Worm (Caenorhabditis elegans) whole organism, early embryonic: ENCODE data around the gene T21E8.5.

ENCODE experiments used
- B0310.2 ChIP-seq: sonication (generic microtip); optimal IDR thresholded peaks from 2 replicates; lab custom pipeline; 2016; ENCODE audit warnings: mild to moderate bottlenecking, missing genetic modification characterization, missing compliant biosample characterization
- F13C5.2 ChIP-seq: sonication (generic microtip); optimal IDR thresholded peaks from 2 replicates; lab custom pipeline; 2017; ENCODE audit warnings: mild to moderate bottlenecking, missing genetic modification characterization, inconsistent platforms, missing compliant biosample characterization
- aly-1 ChIP-seq: sonication (generic microtip); optimal IDR thresholded peaks from 2 replicates; lab custom pipeline; 2016; ENCODE audit warnings: missing genetic modification characterization, missing compliant biosample characterization
- ama-1 ChIP-seq: fragments of 150-350 bp; optimal IDR thresholded peaks from 2 replicates; lab custom pipeline; 2014
- ceh-13 ChIP-seq: fragments of 200-800 bp; sonication (Bioruptor generic); optimal IDR thresholded peaks from 2 replicates; lab custom pipeline; 2018; ENCODE audit warnings: mild to moderate bottlenecking, missing genetic modification characterization, missing compliant biosample characterization
- ceh-36 ChIP-seq: sonication (generic microtip); optimal IDR thresholded peaks from 2 replicates; lab custom pipeline; 2016; ENCODE audit warnings: missing genetic modification characterization, inconsistent platforms, missing compliant biosample characterization
- ets-7 ChIP-seq: sonication (generic microtip); optimal IDR thresholded peaks from 2 replicates; lab custom pipeline; 2016; ENCODE audit warnings: missing genotype, missing genetic modification characterization, missing compliant biosample characterization
- flt-1 ChIP-seq: fragments of 200-800 bp; sonication (Bioruptor generic); IDR thresholded peaks from 2 replicates; pipeline ENCODE4 v1.3.6; 2022; ENCODE audit warnings: missing genetic modification characterization, missing compliant biosample characterization
- hmbx-1 ChIP-seq: sonication (generic microtip); optimal IDR thresholded peaks from 2 replicates; lab custom pipeline; 2016; ENCODE audit warnings: mild to moderate bottlenecking, missing genetic modification characterization, missing compliant biosample characterization
- hmg-4 ChIP-seq: fragments of 200-800 bp; sonication (Bioruptor generic); optimal IDR thresholded peaks from 2 replicates; lab custom pipeline; 2018; ENCODE audit warnings: mild to moderate bottlenecking, missing genetic modification characterization, missing compliant biosample characterization
- hnd-1 ChIP-seq: sonication (generic microtip); optimal IDR thresholded peaks from 2 replicates; lab custom pipeline; 2016; ENCODE audit warnings: missing genetic modification characterization, missing compliant biosample characterization
- pes-1 ChIP-seq: fragments of 200-800 bp; sonication (Bioruptor generic); IDR thresholded peaks from 2 replicates; pipeline ENCODE4 v1.3.6; 2022; ENCODE audit warnings: missing genetic modification reagents, missing genetic modification characterization, missing compliant biosample characterization
- scrt-1 ChIP-seq: fragments of 200-800 bp; sonication (Bioruptor generic); IDR thresholded peaks from 2 replicates; pipeline ENCODE4 v1.3.6; 2022; ENCODE audit warnings: missing genetic modification characterization, missing compliant biosample characterization
- sea-1 ChIP-seq: fragments of 200-800 bp; sonication (Bioruptor generic); conservative IDR thresholded peaks from 2 replicates; pipeline ENCODE4 v1.3.6; 2022; ENCODE audit warnings: missing genetic modification characterization, missing compliant biosample characterization
- tbx-11 ChIP-seq: fragments of 200-800 bp; sonication (Bioruptor generic); IDR thresholded peaks from 2 replicates; pipeline ENCODE4 v1.3.6; 2022; ENCODE audit warnings: missing genetic modification characterization, missing compliant biosample characterization
- tbx-37 ChIP-seq: fragments of 200-800 bp; sonication (Bioruptor generic); conservative IDR thresholded peaks from 2 replicates; pipeline ENCODE4 v1.3.6; 2022; ENCODE audit warnings: missing genetic modification reagents, missing genetic modification characterization, missing compliant biosample characterization
- tra-4 ChIP-seq: sonication (generic microtip); optimal IDR thresholded peaks from 2 replicates; lab custom pipeline; 2017; ENCODE audit warnings: missing genetic modification characterization, missing compliant biosample characterization

T21E8.5 gene

ce11 chrX:10891890-10892289 is 5.9 kb downstream of the T21E8.5 start, which contains the start of gene F47B10.3:
F47B10.3 (plus strand) TSS chrX:10892190.
- TF ChIP-seq hmg-4 (no peak), F13C5.2 (no peak), tbx-11 (no peak), aly-1 (tag; lab: Kevin White, UChicago) (no peak), ceh-36 (tag; lab: Kevin White, UChicago) (no peak), tbx-37 (GFP tag; lab: Robert Waterston, UW) (no peak), ama-1 (lab: Kevin White, UChicago) (no peak), scrt-1 (GFP tag; lab: Robert Waterston, UW) (no peak)

ce11 chrX:10896498-10896897 is 10.5 kb downstream of the T21E8.5 start, which contains the start of gene haly-1:
haly-1 (minus strand) TSS chrX:10896598.
- TF ChIP-seq hmg-4 (no peak), tbx-37 (GFP tag; lab: Robert Waterston, UW) (no peak), tra-4 (tag; lab: Kevin White, UChicago) (no peak), F13C5.2 (no peak), pes-1 (GFP tag; lab: Robert Waterston, UW) (no peak), aly-1 (tag; lab: Kevin White, UChicago) (no peak), hnd-1 (tag; lab: Kevin White, UChicago) (no peak), hmbx-1 (no peak), tbx-11 (no peak), sea-1 (no peak), ceh-36 (tag; lab: Kevin White, UChicago) (no peak), scrt-1 (GFP tag; lab: Robert Waterston, UW) (no peak), ama-1 (lab: Kevin White, UChicago) (no peak)

- TF ChIP-seq ceh-13 (no peak), scrt-1 (GFP tag; lab: Robert Waterston, UW) (no peak), tbx-37 (GFP tag; lab: Robert Waterston, UW) (no peak), sea-1 (peak; percentile 77), tra-4 (tag; lab: Kevin White, UChicago) (no peak), hnd-1 (tag; lab: Kevin White, UChicago) (no peak), B0310.2 (tag; lab: Kevin White, UChicago) (no peak), F13C5.2 (peak; percentile 43), tbx-11 (no peak), hmbx-1 (no peak), flt-1 (GFP tag; lab: Robert Waterston, UW) (0 out of 2 replicates have a peak, but pooled peaks have one; percentile 46), ama-1 (lab: Kevin White, UChicago) (no peak), ets-7 (tag; lab: Kevin White, UChicago) (no peak), pes-1 (GFP tag; lab: Robert Waterston, UW) (no peak), hmg-4 (no peak), aly-1 (tag; lab: Kevin White, UChicago) (no peak), ceh-36 (tag; lab: Kevin White, UChicago) (peak; percentile 39)
These were observed 14.2 kb downstream of the T21E8.5 start, which contains the start of gene suca-1 for ce11 chrX:10900079-10900724. suca-1 (minus strand) TSS chrX:10900114.

DNA sequence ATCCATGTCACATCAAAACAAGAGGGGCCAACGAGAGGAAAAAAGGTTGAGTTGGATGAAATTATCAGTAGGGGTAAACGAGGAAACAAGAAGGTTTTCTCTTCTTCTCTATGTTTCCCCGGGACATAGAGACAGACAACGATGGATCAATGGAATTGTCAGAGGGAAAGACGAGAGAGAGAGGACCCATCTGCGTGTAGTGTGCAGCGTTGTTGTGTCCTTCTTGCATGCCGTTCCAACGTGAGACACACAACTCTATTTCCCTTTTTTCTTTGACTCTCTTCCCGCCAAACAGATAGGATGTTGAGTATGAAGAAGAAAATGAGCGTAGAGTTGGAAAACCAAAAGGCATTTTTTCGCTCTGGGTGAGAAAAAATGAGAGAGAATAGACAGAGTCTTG is 15.0 kb downstream of the T21E8.5 start:
- TF ChIP-seq tbx-37 (GFP tag; lab: Robert Waterston, UW) = no peak
- TF ChIP-seq ama-1 (lab: Kevin White, UChicago) = no peak
- no peak for TF ChIP-seq ceh-36 (tag; lab: Kevin White, UChicago)
- no peak for TF ChIP-seq scrt-1 (GFP tag; lab: Robert Waterston, UW)
- no peak for TF ChIP-seq hnd-1 (tag; lab: Kevin White, UChicago)
- no peak for TF ChIP-seq sea-1
- no peak for TF ChIP-seq hmbx-1
- TF ChIP-seq flt-1 (GFP tag; lab: Robert Waterston, UW) = no peak
- TF ChIP-seq pes-1 (GFP tag; lab: Robert Waterston, UW) = no peak
- no peak for TF ChIP-seq B0310.2 (tag; lab: Kevin White, UChicago)
- TF ChIP-seq ets-7 (tag; lab: Kevin White, UChicago) = no peak
- peak; percentile 16 for TF ChIP-seq F13C5.2
- TF ChIP-seq hmg-4 = peak; percentile 85
- no peak for TF ChIP-seq tbx-11

ce11 chrX:10901766-10902165 is 15.8 kb downstream of the T21E8.5 start:
- TF ChIP-seq pes-1 (GFP tag; lab: Robert Waterston, UW) (no peak), ets-7 (tag; lab: Kevin White, UChicago) (no peak), tra-4 (tag; lab: Kevin White, UChicago) (no peak), tbx-11 (no peak), ceh-36 (tag; lab: Kevin White, UChicago) (no peak), tbx-37 (GFP tag; lab: Robert Waterston, UW) (no peak), scrt-1 (GFP tag; lab: Robert Waterston, UW) (no peak), hnd-1 (tag; lab: Kevin White, UChicago) (no peak), hmg-4 (no peak), sea-1 (no peak), F13C5.2 (no peak), flt-1 (GFP tag; lab: Robert Waterston, UW) (no peak), ceh-13 (no peak), B0310.2 (tag; lab: Kevin White, UChicago) (no peak), aly-1 (tag; lab: Kevin White, UChicago) (no peak), ama-1 (lab: Kevin White, UChicago) (no peak), hmbx-1 (no peak)

- no peak for TF ChIP-seq hmg-4
- TF ChIP-seq aly-1 (tag; lab: Kevin White, UChicago) = no peak
- no peak for TF ChIP-seq ceh-13
- TF ChIP-seq ama-1 (lab: Kevin White, UChicago) = no peak
- no peak for TF ChIP-seq tra-4 (tag; lab: Kevin White, UChicago)
- TF ChIP-seq pes-1 (GFP tag; lab: Robert Waterston, UW) = no peak
- TF ChIP-seq F13C5.2 = no peak
- TF ChIP-seq ets-7 (tag; lab: Kevin White, UChicago) = no peak
- no peak for TF ChIP-seq hmbx-1
- TF ChIP-seq scrt-1 (GFP tag; lab: Robert Waterston, UW) = no peak
- TF ChIP-seq flt-1 (GFP tag; lab: Robert Waterston, UW) = no peak
- TF ChIP-seq tbx-37 (GFP tag; lab: Robert Waterston, UW) = no peak
- no peak for TF ChIP-seq sea-1
- TF ChIP-seq tbx-11 = no peak
- TF ChIP-seq ceh-36 (tag; lab: Kevin White, UChicago) = no peak
- no peak for TF ChIP-seq hnd-1 (tag; lab: Kevin White, UChicago)
- no peak for TF ChIP-seq B0310.2 (tag; lab: Kevin White, UChicago)
These were observed 16.9 kb downstream of the T21E8.5 start, which contains the start of gene acbp-3 for ce11 chrX:10902723-10903322. acbp-3 (plus strand) TSS chrX:10903272.
